Worm (Caenorhabditis elegans) whole organism, L4/young adult: ENCODE results near the gene popl-1.

ENCODE experiments used
- dao-5 ChIP-seq: sonication (generic microtip); optimal IDR thresholded peaks from 2 replicates; lab custom pipeline; 2016; ENCODE audit warnings: missing genotype, missing genetic modification characterization, moderate library complexity, missing compliant biosample characterization
- him-1 ChIP-seq: sonication (generic microtip); optimal IDR thresholded peaks from 2 replicates; lab custom pipeline; 2016; ENCODE audit warnings: missing genotype, missing genetic modification reagents, missing genetic modification characterization, missing compliant biosample characterization

- TF ChIP-seq him-1 (no peak), dao-5 (tag; lab: Kevin White, UChicago) (no peak)
Measured at ce11 chrIII:6379129-6379528, 51.6 kb downstream of the popl-1 start, which contains the start of gene C16A3.6.
